Fruit fly (Drosophila melanogaster): ENCODE data around the gene Octbeta1R.

The Octbeta1R gene

dm6 chr3R:22526353-22526907 lies 29.4 kb downstream of the Octbeta1R start (continued):
- TF ChIP-seq slp2 (GFP tag; optimal IDR thresholded peaks at IDR 0.05) (no peak), CG31365 (tag; optimal IDR thresholded peaks at IDR 0.05) (no peak), bigmax (GFP tag; optimal IDR thresholded peaks at IDR 0.05) (no peak), CG13894 (tag; optimal IDR thresholded peaks at IDR 0.05) (no peak), Blimp-1 (GFP tag; optimal IDR thresholded peaks at IDR 0.05) (peak; percentile 20), HmgZ (tag; optimal IDR thresholded peaks at IDR 0.05) (no peak), TFAM (GFP tag; optimal IDR thresholded peaks at IDR 0.05) (no peak), vfl (GFP tag; optimal IDR thresholded peaks at IDR 0.05) (no peak), aop (GFP tag; IDR thresholded peaks at IDR 0.05) (0 out of 2 replicates have a peak, but pooled peaks have one; percentile 10), trem (tag; optimal IDR thresholded peaks at IDR 0.05) (no peak), zen2 (GFP tag; IDR thresholded peaks at IDR 0.05; ENCODE audit: partially characterized antibody) (no peak), Ptx1 (GFP tag; IDR thresholded peaks at IDR 0.05) (peak; percentile 51), CG11456 (GFP tag; IDR thresholded peaks at IDR 0.05) (peak; percentile 58; the same call in 1 of the 3 replicates), gcm2 (GFP tag; optimal IDR thresholded peaks at IDR 0.05) (no peak), Ssrp (tag; optimal IDR thresholded peaks at IDR 0.05) (no peak), eyg (GFP tag; optimal IDR thresholded peaks at IDR 0.05) (no peak), tup (GFP tag; optimal IDR thresholded peaks at IDR 0.05) (no peak), CG7271 (tag; optimal IDR thresholded peaks at IDR 0.05) (no peak), sc (optimal IDR thresholded peaks at IDR 0.05) (no peak), sc (GFP tag; optimal IDR thresholded peaks at IDR 0.05) (no peak), tgo (GFP tag; IDR thresholded peaks at IDR 0.05) (no peak), GATAe (GFP tag; conservative IDR thresholded peaks at IDR 0.05) (no peak), sens (GFP tag) (peak; percentile 72), chm (GFP tag; IDR thresholded peaks at IDR 0.05) (peak; percentile 62; the same call in 1 of the 2 replicates), H15 (GFP tag; IDR thresholded peaks at IDR 0.05) (no peak), CG7928 (GFP tag; optimal IDR thresholded peaks at IDR 0.05) (no peak), Side (GFP tag; optimal IDR thresholded peaks at IDR 0.05) (no peak), Hmx (GFP tag; optimal IDR thresholded peaks at IDR 0.05) (no peak), ttk (GFP tag; IDR thresholded peaks at IDR 0.05) (0 out of 2 replicates have a peak, but pooled peaks have one; percentile 5), CG34224 (GFP tag; IDR thresholded peaks at IDR 0.05; ENCODE audit: partially characterized antibody) (no peak), CG9932 (GFP tag; IDR thresholded peaks at IDR 0.05) (no peak), CG12155 (GFP tag; optimal IDR thresholded peaks at IDR 0.05) (peak; percentile 46), gfzf (GFP tag; optimal IDR thresholded peaks at IDR 0.05) (no peak), nau (GFP tag; optimal IDR thresholded peaks at IDR 0.05) (no peak), CG5953 (GFP tag; IDR thresholded peaks at IDR 0.05) (no peak), CG4730 (GFP tag; IDR thresholded peaks at IDR 0.05) (0 out of 2 replicates have a peak, but pooled peaks have one; percentile 27), nmo (GFP tag; optimal IDR thresholded peaks at IDR 0.05) (peak; percentile 42), Atf-2 (GFP tag; optimal IDR thresholded peaks at IDR 0.05) (no peak), Bdp1 (GFP tag; optimal IDR thresholded peaks at IDR 0.05) (no peak), CG1832 (GFP tag; optimal IDR thresholded peaks at IDR 0.05) (no peak), Myb (GFP tag; optimal IDR thresholded peaks at IDR 0.05) (no peak), tx (GFP tag; optimal IDR thresholded peaks at IDR 0.05) (no peak), CG10959 (GFP tag; IDR thresholded peaks at IDR 0.05) (no peak), zfh1 (GFP tag; IDR thresholded peaks at IDR 0.05) (0 out of 3 replicates have a peak, but pooled peaks have one; percentile 31), Fer1 (GFP tag; optimal IDR thresholded peaks at IDR 0.05) (no peak), CG17612 (GFP tag; IDR thresholded peaks at IDR 0.05) (peak; percentile 13; the same call in 1 of the 2 replicates), CG4854 (GFP tag; optimal IDR thresholded peaks at IDR 0.05) (no peak), Chrac-16 (GFP tag; optimal IDR thresholded peaks at IDR 0.05) (no peak), Sry-δ (GFP tag; optimal IDR thresholded peaks at IDR 0.05) (no peak), ac (GFP tag; optimal IDR thresholded peaks at IDR 0.05) (no peak), ken (GFP tag; IDR thresholded peaks at IDR 0.05) (no peak), dan (GFP tag; IDR thresholded peaks at IDR 0.05) (no peak)
